Worm (Caenorhabditis elegans) whole organism, late embryonic: ENCODE measurements around the gene B0391.14.

Experiments
- ama-1 ChIP-seq: fragments of 150-350 bp; optimal IDR thresholded peaks from 2 replicates; lab custom pipeline; 2014
- gmeb-2 ChIP-seq: sonication (generic microtip); optimal IDR thresholded peaks from 2 replicates; lab custom pipeline; 2016; ENCODE audit warnings: missing genetic modification characterization, inconsistent platforms, missing compliant biosample characterization
- nhr-232 ChIP-seq: sonication (generic microtip); optimal IDR thresholded peaks from 2 replicates; lab custom pipeline; 2016; ENCODE audit warnings: missing genetic modification characterization, missing compliant biosample characterization
- pag-3 ChIP-seq: sonication (generic microtip); optimal IDR thresholded peaks from 2 replicates; lab custom pipeline; 2016; ENCODE audit warnings: missing compliant biosample characterization, missing genetic modification characterization, borderline replicate concordance
- unc-55 ChIP-seq: sonication (generic microtip); optimal IDR thresholded peaks from 2 replicates; lab custom pipeline; 2017; ENCODE audit warnings: missing biosample characterization, missing genetic modification reagents, missing genetic modification characterization

ce11 chrV:15568381-15568780 lies 31.3 kb downstream of the B0391.14 start:
- TF ChIP-seq ama-1 = no peak
- no peak for TF ChIP-seq gmeb-2 (tag; lab: Kevin White, UChicago)
- no peak for TF ChIP-seq unc-55 (GFP tag; lab: Kevin White, UChicago)
- TF ChIP-seq pag-3 (tag; lab: Kevin White, UChicago) = no peak
- no peak for TF ChIP-seq nhr-232
